Fruit fly (Drosophila melanogaster): ENCODE data around the gene Pex23.

Gene Pex23

DNA sequence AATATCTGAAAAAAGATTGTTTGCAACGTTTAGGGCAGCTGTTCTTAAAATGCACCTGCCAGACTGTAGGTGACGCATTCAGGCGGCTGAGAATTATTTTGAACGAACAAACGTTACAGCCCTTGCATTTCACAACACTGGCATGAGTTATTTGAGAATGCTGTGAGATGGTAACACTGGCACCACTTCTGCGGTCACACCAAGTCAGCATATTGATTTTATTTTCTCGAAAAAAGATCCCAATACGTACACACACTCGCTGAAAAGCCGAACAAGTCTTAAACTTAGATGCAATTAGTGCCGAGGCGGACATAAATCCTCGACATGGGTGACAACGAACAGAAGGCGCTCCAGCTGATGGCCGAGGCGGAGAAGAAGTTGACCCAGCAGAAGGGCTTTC, 11.5 kb upstream of the Pex23 start, which contains the start of gene alphaSnap (continued):
- peak; percentile 38 for TF ChIP-seq NfI (GFP tag; optimal IDR thresholded peaks at IDR 0.05)
- TF ChIP-seq Antp (GFP tag; optimal IDR thresholded peaks at IDR 0.05), result peak; percentile 41
- TF ChIP-seq CG4707 (GFP tag; optimal IDR thresholded peaks at IDR 0.05), result no peak
- peak; percentile 45; the same call in 1 of the 2 replicates for TF ChIP-seq seq (GFP tag; IDR thresholded peaks at IDR 0.05)
- no peak for TF ChIP-seq CG5180 (GFP tag; optimal IDR thresholded peaks at IDR 0.05)
- peak; percentile 38; the same call in 1 of the 3 replicates for TF ChIP-seq CG11456 (GFP tag; IDR thresholded peaks at IDR 0.05)
- TF ChIP-seq Rfx (GFP tag; IDR thresholded peaks at IDR 0.05), result peak; percentile 61
- peak; percentile 80 for TF ChIP-seq Lhr (GFP tag; optimal IDR thresholded peaks at IDR 0.05)
- peak; percentile 55 for TF ChIP-seq CG3847 (GFP tag; IDR thresholded peaks at IDR 0.05)
- TF ChIP-seq sna (GFP tag; IDR thresholded peaks at IDR 0.05; ENCODE audit: partially characterized antibody), result 0 out of 2 replicates have a peak, but pooled peaks have one; percentile 13
- TF ChIP-seq Myb (GFP tag; optimal IDR thresholded peaks at IDR 0.05), result peak; percentile 98
- TF ChIP-seq CG30020 (tag; optimal IDR thresholded peaks at IDR 0.05), result peak; percentile 41
- peak; percentile 44 for TF ChIP-seq amos (GFP tag; IDR thresholded peaks at IDR 0.05; ENCODE audit: partially characterized antibody)
- no peak for TF ChIP-seq CG2199 (GFP tag; IDR thresholded peaks at IDR 0.05)
- TF ChIP-seq chm (GFP tag; IDR thresholded peaks at IDR 0.05), result peak; percentile 58; the same call in 1 of the 2 replicates
- peak; percentile 57 for TF ChIP-seq Hmr (GFP tag; optimal IDR thresholded peaks at IDR 0.05)
- TF ChIP-seq CG14710 (tag; optimal IDR thresholded peaks at IDR 0.05), result peak; percentile 91
- TF ChIP-seq Side (GFP tag; optimal IDR thresholded peaks at IDR 0.05), result no peak
- peak; percentile 53 for TF ChIP-seq CG2116 (GFP tag; optimal IDR thresholded peaks at IDR 0.05)
- peak; percentile 37 for TF ChIP-seq Scr (GFP tag; IDR thresholded peaks at IDR 0.05; ENCODE audit: partially characterized antibody)
- TF ChIP-seq CG2712 (tag; optimal IDR thresholded peaks at IDR 0.05), result peak; percentile 27
- no peak for TF ChIP-seq CG10431 (GFP tag; optimal IDR thresholded peaks at IDR 0.05)
- peak; percentile 56 for TF ChIP-seq Ets97D (GFP tag; optimal IDR thresholded peaks at IDR 0.05)
- no peak for TF ChIP-seq gcm2 (GFP tag; optimal IDR thresholded peaks at IDR 0.05)
- peak; percentile 94 for TF ChIP-seq stwl (tag; optimal IDR thresholded peaks at IDR 0.05)
- TF ChIP-seq CG9215 (GFP tag; IDR thresholded peaks at IDR 0.05), result no peak
- TF ChIP-seq yki (optimal IDR thresholded peaks at IDR 0.05), result no peak
- TF ChIP-seq PHDP (tag; optimal IDR thresholded peaks at IDR 0.05), result peak; percentile 33
- peak; percentile 6 for TF ChIP-seq CG4424 (GFP tag; optimal IDR thresholded peaks at IDR 0.05)
- TF ChIP-seq Awh (GFP tag; IDR thresholded peaks at IDR 0.05), result no peak
- peak; percentile 31 for TF ChIP-seq HLH54F (GFP tag; optimal IDR thresholded peaks at IDR 0.05)
- no peak for TF ChIP-seq zen (tag; optimal IDR thresholded peaks at IDR 0.05)
- no peak for TF ChIP-seq CG17568 (GFP tag; optimal IDR thresholded peaks at IDR 0.05)
- peak; percentile 57 for TF ChIP-seq CoRest (tag; optimal IDR thresholded peaks at IDR 0.05)
- no peak for TF ChIP-seq crol (GFP tag; IDR thresholded peaks at IDR 0.05)
- TF ChIP-seq CG10366 (GFP tag; IDR thresholded peaks at IDR 0.05), result 0 out of 2 replicates have a peak, but pooled peaks have one; percentile 15
- TF ChIP-seq trem (tag; optimal IDR thresholded peaks at IDR 0.05), result peak; percentile 71
- no peak for TF ChIP-seq Dad (GFP tag; optimal IDR thresholded peaks at IDR 0.05)
- peak; percentile 73 for TF ChIP-seq gsb-n (tag; optimal IDR thresholded peaks at IDR 0.05)
- TF ChIP-seq HLH3B (GFP tag; IDR thresholded peaks at IDR 0.05), result 0 out of 2 replicates have a peak, but pooled peaks have one; percentile 21
- TF ChIP-seq odd (GFP tag; optimal IDR thresholded peaks at IDR 0.05), result no peak
- TF ChIP-seq CG15269 (tag; optimal IDR thresholded peaks at IDR 0.05), result no peak
- peak; percentile 74 for TF ChIP-seq CG1603 (tag; optimal IDR thresholded peaks at IDR 0.05)
- peak; percentile 7 for TF ChIP-seq CG9437 (GFP tag; optimal IDR thresholded peaks at IDR 0.05)
- TF ChIP-seq dmrt11E (tag; optimal IDR thresholded peaks at IDR 0.05), result peak; percentile 8
- peak in 1 of 2 experiments; percentile 41 for TF ChIP-seq tll (GFP tag; optimal IDR thresholded peaks at IDR 0.05)
- peak; percentile 37; the same call in 1 of the 2 replicates for TF ChIP-seq CG13287 (GFP tag; IDR thresholded peaks at IDR 0.05; ENCODE audit: partially characterized antibody)
- TF ChIP-seq twi (tag; optimal IDR thresholded peaks at IDR 0.05), result peak; percentile 19
- no peak for TF ChIP-seq gce (GFP tag; IDR thresholded peaks at IDR 0.05)
- TF ChIP-seq Opbp (GFP tag; IDR thresholded peaks at IDR 0.05; ENCODE audit: partially characterized antibody), result peak; percentile 56; the same call in 1 of the 3 replicates
